Worm (Caenorhabditis elegans): ENCODE measurements around the gene twk-35.

DNA sequence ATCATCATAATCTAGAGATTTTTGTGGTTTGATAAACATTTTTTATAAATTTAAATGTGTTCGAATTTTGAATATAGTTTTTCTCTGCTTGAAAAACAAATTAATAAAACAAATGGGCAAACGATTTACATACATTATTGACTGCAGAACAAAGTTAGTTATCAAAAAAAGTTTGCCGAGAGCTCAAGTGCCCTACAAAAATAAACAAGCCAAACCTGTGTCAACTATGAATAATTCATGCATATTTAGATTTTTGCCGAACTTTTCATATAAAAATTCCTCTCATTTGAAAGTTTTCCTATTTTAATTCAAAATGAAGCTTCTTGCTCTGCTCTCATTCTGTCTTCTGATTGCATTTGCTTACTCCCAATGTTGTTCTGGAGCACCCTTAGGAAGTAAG, 46.9 kb upstream of the twk-35 start, which contains the start of gene sshk-1:
- TF ChIP-seq hmg-11 (tag; optimal IDR thresholded peaks at IDR 0.05) (no peak), ztf-11 (tag; optimal IDR thresholded peaks at IDR 0.05) (no peak), nhr-23 (tag; optimal IDR thresholded peaks at IDR 0.05) (no peak), nhr-28 (tag; optimal IDR thresholded peaks at IDR 0.05) (no peak), fos-1 (tag; optimal IDR thresholded peaks at IDR 0.05) (no peak), nhr-11 (tag; optimal IDR thresholded peaks at IDR 0.05) (no peak), ztf-4 (tag; optimal IDR thresholded peaks at IDR 0.05) (no peak), nhr-12 (tag; optimal IDR thresholded peaks at IDR 0.05) (no peak), ama-1 (optimal IDR thresholded peaks at IDR 0.05) (no peak), skn-1 (tag; optimal IDR thresholded peaks at IDR 0.05) (no peak), lin-39 (tag; optimal IDR thresholded peaks at IDR 0.05) (no peak), R02D3.7 (tag; optimal IDR thresholded peaks at IDR 0.05) (no peak), nhr-25 (tag; optimal IDR thresholded peaks at IDR 0.05) (no peak), ZK546.5 (tag; optimal IDR thresholded peaks at IDR 0.05) (no peak)

Data from whole organism, L3 larva.